Fruit fly (Drosophila melanogaster): Measurements from ENCODE around the gene CG42450.

CG42450 gene

dm6 chrX:18775839-18776538 is 37.1 kb upstream of the CG42450 start (continued):
- no peak for TF ChIP-seq eyg (GFP tag; optimal IDR thresholded peaks at IDR 0.05)
- no peak for TF ChIP-seq Gsc (GFP tag; IDR thresholded peaks at IDR 0.05)
- TF ChIP-seq CG3065 (GFP tag; optimal IDR thresholded peaks at IDR 0.05): no peak
- no peak for TF ChIP-seq Dfd (GFP tag; optimal IDR thresholded peaks at IDR 0.05)
- no peak for TF ChIP-seq CG3838 (GFP tag; optimal IDR thresholded peaks at IDR 0.05)
- no peak for TF ChIP-seq jigr1 (GFP tag; IDR thresholded peaks at IDR 0.05)
- TF ChIP-seq lola (GFP tag; optimal IDR thresholded peaks at IDR 0.05): peak in 1 of 3 experiments; percentile 93
- TF ChIP-seq ken (GFP tag; IDR thresholded peaks at IDR 0.05): no peak
- TF ChIP-seq sim (GFP tag; IDR thresholded peaks at IDR 0.05): no peak
- TF ChIP-seq CG10654 (GFP tag; optimal IDR thresholded peaks at IDR 0.05): peak; percentile 47
- no peak for TF ChIP-seq cg (GFP tag; optimal IDR thresholded peaks at IDR 0.05)
- no peak for TF ChIP-seq CG7928 (GFP tag; optimal IDR thresholded peaks at IDR 0.05)
- no peak for TF ChIP-seq CG1024 (GFP tag; IDR thresholded peaks at IDR 0.05)
- TF ChIP-seq C15 (GFP tag; IDR thresholded peaks at IDR 0.05): no peak
- TF ChIP-seq knrl (GFP tag; IDR thresholded peaks at IDR 0.05; ENCODE audit: partially characterized antibody): no peak
- TF ChIP-seq dimm (GFP tag; IDR thresholded peaks at IDR 0.05): no peak
- peak; percentile 45; the same call in 1 of the 2 replicates for TF ChIP-seq ara (GFP tag; IDR thresholded peaks at IDR 0.05)
- TF ChIP-seq HLH3B (GFP tag; IDR thresholded peaks at IDR 0.05): no peak

dm6 chrX:18776976-18777925 is 35.8 kb upstream of the CG42450 start:
- TF ChIP-seq crol (GFP tag; IDR thresholded peaks at IDR 0.05) (peak; percentile 41), corto (GFP tag; optimal IDR thresholded peaks at IDR 0.05) (peak; percentile 60), CG30431 (GFP tag; optimal IDR thresholded peaks at IDR 0.05) (no peak), lbe (GFP tag; optimal IDR thresholded peaks at IDR 0.05) (peak; percentile 56), nom (GFP tag; optimal IDR thresholded peaks at IDR 0.05) (peak; percentile 44)

dm6 chrX:18779662-18780061 is 33.4 kb upstream of the CG42450 start:
- no peak for TF ChIP-seq cato (GFP tag; optimal IDR thresholded peaks at IDR 0.05; ENCODE audit: borderline replicate concordance)
- TF ChIP-seq CG2199 (GFP tag; IDR thresholded peaks at IDR 0.05): peak; percentile 57; the same call in 1 of the 3 replicates

- peak; percentile 88 for TF ChIP-seq Blimp-1 (GFP tag; optimal IDR thresholded peaks at IDR 0.05)
- peak; percentile 30 for TF ChIP-seq Ets65A (GFP tag)
- TF ChIP-seq CG34224 (GFP tag; IDR thresholded peaks at IDR 0.05; ENCODE audit: partially characterized antibody): no peak
- peak; percentile 30 for TF ChIP-seq Med (GFP tag)
- TF ChIP-seq eyg (GFP tag; optimal IDR thresholded peaks at IDR 0.05): no peak
- TF ChIP-seq Dip2 (GFP tag; IDR thresholded peaks at IDR 0.05): peak; percentile 81
- TF ChIP-seq CG10979 (tag; optimal IDR thresholded peaks at IDR 0.05): peak; percentile 29
- TF ChIP-seq CTCF (GFP tag; optimal IDR thresholded peaks at IDR 0.05): peak; percentile 88
Measured at dm6 chrX:18780260-18780659, 32.8 kb upstream of the CG42450 start.
